Fruit fly (Drosophila melanogaster) whole organism: ENCODE results near the gene Ant2.

ENCODE experiments used
- CG8478 ChIP-seq: fragments of >200 bp; optimal IDR thresholded peaks from 2 replicates; lab custom pipeline; 2018; ENCODE audit warnings: inconsistent platforms
- Dll ChIP-seq: fragments of >200 bp; optimal IDR thresholded peaks from 2 replicates; lab custom pipeline; 2017
- EcR ChIP-seq, 2 experiments: fragments of >200 bp; optimal IDR thresholded peaks; 2 replicates each; lab custom pipeline; 2017; ENCODE audit warnings: missing biosample characterization in 2 of 2, missing genetic modification characterization in 2 of 2, missing genetic modification reagents in 2 of 2
- pan ChIP-seq: fragments of >200 bp; optimal IDR thresholded peaks from 2 replicates; lab custom pipeline; 2017
- psq ChIP-seq: fragments of >200 bp; optimal IDR thresholded peaks from 2 replicates; lab custom pipeline; 2017
- usp ChIP-seq: fragments of >200 bp; optimal IDR thresholded peaks from 2 replicates; lab custom pipeline; 2017; ENCODE audit warnings: missing biosample characterization, missing genetic modification characterization, mixed read lengths

dm6 chrX:10815511-10816080, 28.9 kb upstream of the Ant2 start:
- TF ChIP-seq CG8478 (lab: Kevin White, UChicago) (peak; percentile 14), psq (no peak), usp (GFP tag; lab: Kevin White, UChicago) (no peak), pan (lab: Kevin White, UChicago) (no peak), EcR (GFP tag; optimal IDR thresholded peaks at IDR 0.05; lab: Kevin White, UChicago) (no peak), Dll (lab: Kevin White, UChicago) (peak; percentile 36)
